Fruit fly (Drosophila melanogaster) whole organism, embryonic: Measurements from ENCODE around the gene CG16736.

ENCODE experiments used
- Adf1 ChIP-seq: fragments of 200-800 bp; sonication (Bioruptor generic); IDR thresholded peaks from 2 replicates; pipeline ENCODE4 v1.3.6; 2022; ENCODE audit warnings: missing biosample characterization, missing genetic modification characterization
- B-H2 ChIP-seq: fragments of 200-800 bp; sonication (Bioruptor generic); optimal IDR thresholded peaks from 2 replicates; lab custom pipeline; 2018; ENCODE audit warnings: missing biosample characterization, mild to moderate bottlenecking, missing genetic modification characterization
- BtbVII ChIP-seq: fragments of 200-800 bp; sonication (Bioruptor generic); optimal IDR thresholded peaks from 3 replicates; lab custom pipeline; 2017; ENCODE audit warnings: missing biosample characterization, mild to moderate bottlenecking, missing genetic modification characterization
- CG10565 ChIP-seq: fragments of 200-800 bp; sonication (Bioruptor generic); optimal IDR thresholded peaks from 3 replicates; lab custom pipeline; 2016; ENCODE audit warnings: missing biosample characterization, mild to moderate bottlenecking, missing genetic modification characterization
- CG10979 ChIP-seq: fragments of 200-800 bp; sonication (Bioruptor generic); optimal IDR thresholded peaks from 2 replicates; lab custom pipeline; 2018; ENCODE audit warnings: missing biosample characterization, mild to moderate bottlenecking, missing genetic modification characterization, moderate library complexity
- CG12071 ChIP-seq: fragments of 200-800 bp; sonication (Bioruptor generic); optimal IDR thresholded peaks from 3 replicates; lab custom pipeline; 2018; ENCODE audit warnings: missing biosample characterization, mild to moderate bottlenecking, missing genetic modification characterization
- CG12104 ChIP-seq: fragments of 200-800 bp; sonication (Bioruptor generic); optimal IDR thresholded peaks from 3 replicates; lab custom pipeline; 2016; ENCODE audit warnings: missing biosample characterization, missing genetic modification characterization
- CG12219 ChIP-seq: fragments of 200-800 bp; sonication (Bioruptor generic); optimal IDR thresholded peaks from 3 replicates; lab custom pipeline; 2018; ENCODE audit warnings: missing biosample characterization, mild to moderate bottlenecking, missing genetic modification characterization
- CG14014 ChIP-seq: fragments of 200-800 bp; sonication (Bioruptor generic); IDR thresholded peaks from 2 replicates; pipeline ENCODE4 v1.3.6; 2022; ENCODE audit warnings: missing biosample characterization, missing genetic modification characterization
- CG14667 ChIP-seq: fragments of 200-800 bp; sonication (Bioruptor generic); IDR thresholded peaks from 2 replicates; pipeline ENCODE4 v1.3.6; 2022; ENCODE audit warnings: missing biosample characterization, missing genetic modification characterization
- CG15601 ChIP-seq: fragments of 200-800 bp; sonication (Bioruptor generic); optimal IDR thresholded peaks from 3 replicates; lab custom pipeline; 2019; ENCODE audit warnings: missing biosample characterization, mild to moderate bottlenecking, missing genetic modification characterization, moderate library complexity
- CG2202 ChIP-seq: fragments of 200-800 bp; sonication (Bioruptor generic); optimal IDR thresholded peaks from 2 replicates; lab custom pipeline; 2018; ENCODE audit warnings: missing biosample characterization, mild to moderate bottlenecking, missing genetic modification characterization
- CG3065 ChIP-seq: fragments of 200-800 bp; sonication (Bioruptor generic); optimal IDR thresholded peaks from 2 replicates; lab custom pipeline; 2016; ENCODE audit warnings: missing biosample characterization, missing genetic modification characterization
- CG4854 ChIP-seq: fragments of 200-800 bp; sonication (Bioruptor generic); optimal IDR thresholded peaks from 2 replicates; lab custom pipeline; 2016; ENCODE audit warnings: missing biosample characterization, missing genetic modification characterization, inconsistent platforms
- CG6683 ChIP-seq: fragments of 200-800 bp; sonication (Bioruptor generic); optimal IDR thresholded peaks from 2 replicates; lab custom pipeline; 2017; ENCODE audit warnings: missing biosample characterization, mild to moderate bottlenecking, missing genetic modification characterization, missing genetic modification reagents
- CG8290 ChIP-seq, 3 experiments: fragments of 200-800 bp; sonication (Bioruptor generic); optimal IDR thresholded peaks; 2 replicates each; lab custom pipeline; 2016 to 2019; ENCODE audit warnings: missing biosample characterization in 3 of 3, missing genetic modification characterization in 3 of 3, mild to moderate bottlenecking in 2 of 3, moderate library complexity in 1 of 3
- CG8944 ChIP-seq: fragments of 200-800 bp; sonication (Bioruptor generic); optimal IDR thresholded peaks from 3 replicates; lab custom pipeline; 2016; ENCODE audit warnings: missing biosample characterization, missing genetic modification characterization
- CG9609 ChIP-seq: fragments of 200-800 bp; sonication (Bioruptor generic); optimal IDR thresholded peaks from 3 replicates; lab custom pipeline; 2016; ENCODE audit warnings: missing biosample characterization, missing genetic modification characterization
- CkIIα-i1 ChIP-seq: fragments of 200-800 bp; sonication (Bioruptor generic); IDR thresholded peaks from 2 replicates; pipeline ENCODE4 v1.3.6; 2022; ENCODE audit warnings: missing biosample characterization, missing genetic modification characterization
- Dbx ChIP-seq: fragments of 200-800 bp; sonication (Bioruptor generic); IDR thresholded peaks from 3 replicates; pipeline ENCODE4 v1.3.6; 2022; ENCODE audit warnings: missing biosample characterization, missing genetic modification characterization
- Deaf1 ChIP-seq: fragments of 200-800 bp; optimal IDR thresholded peaks from 3 replicates; lab custom pipeline; 2019; ENCODE audit warnings: missing biosample characterization, mild to moderate bottlenecking, missing genetic modification characterization, moderate library complexity
- Dek ChIP-seq: fragments of 200-800 bp; sonication (Bioruptor generic); optimal IDR thresholded peaks from 3 replicates; lab custom pipeline; 2019; ENCODE audit warnings: missing biosample characterization, mild to moderate bottlenecking, missing genetic modification characterization, moderate library complexity
- E2f1 ChIP-seq: fragments of 200-800 bp; sonication (Bioruptor generic); IDR thresholded peaks from 2 replicates; pipeline ENCODE4 v1.3.6; 2022; ENCODE audit warnings: missing biosample characterization, missing genetic modification characterization
- HLHmδ ChIP-seq: fragments of 200-800 bp; sonication (Bioruptor generic); optimal IDR thresholded peaks from 2 replicates; lab custom pipeline; 2018; ENCODE audit warnings: missing biosample characterization, mild to moderate bottlenecking, missing genetic modification characterization, moderate library complexity
- Hand ChIP-seq: fragments of 200-800 bp; sonication (Bioruptor generic); optimal IDR thresholded peaks from 2 replicates; lab custom pipeline; 2017; ENCODE audit warnings: mild to moderate bottlenecking, missing biosample characterization, missing genetic modification reagents, missing genetic modification characterization
- Hr3 ChIP-seq: fragments of 200-800 bp; sonication (Bioruptor generic); optimal IDR thresholded peaks from 3 replicates; lab custom pipeline; 2016; ENCODE audit warnings: missing biosample characterization, missing genetic modification characterization
- Meics ChIP-seq: fragments of 200-800 bp; sonication (Bioruptor generic); optimal IDR thresholded peaks from 2 replicates; lab custom pipeline; 2017; ENCODE audit warnings: missing biosample characterization, mild to moderate bottlenecking, missing genetic modification characterization
- Six4 ChIP-seq: fragments of 200-800 bp; sonication (Bioruptor generic); optimal IDR thresholded peaks from 2 replicates; lab custom pipeline; 2016; ENCODE audit warnings: missing biosample characterization, missing genetic modification characterization
- abd-A ChIP-seq: fragments of 200-800 bp; sonication (Bioruptor generic); optimal IDR thresholded peaks from 3 replicates; lab custom pipeline; 2019; ENCODE audit warnings: missing biosample characterization, mild to moderate bottlenecking, missing genetic modification characterization, moderate library complexity
- dan ChIP-seq: fragments of 200-800 bp; sonication (Bioruptor generic); IDR thresholded peaks from 2 replicates; pipeline ENCODE4 v1.3.6; 2022; ENCODE audit warnings: missing biosample characterization, missing genetic modification characterization
- dpn ChIP-seq, 2 experiments: fragments of 200-800 bp; sonication (Bioruptor generic); optimal IDR thresholded peaks; 3 replicates each; lab custom pipeline; 2016; ENCODE audit warnings: missing biosample characterization in 2 of 2, missing genetic modification characterization in 2 of 2
- ewg ChIP-seq: fragments of 200-800 bp; sonication (Bioruptor generic); optimal IDR thresholded peaks from 3 replicates; lab custom pipeline; 2017; ENCODE audit warnings: mild to moderate bottlenecking, missing biosample characterization, missing genetic modification reagents, missing genetic modification characterization
- gro ChIP-seq: fragments of 200-800 bp; sonication (Bioruptor generic); optimal IDR thresholded peaks from 2 replicates; lab custom pipeline; 2016; ENCODE audit warnings: missing biosample characterization, missing genetic modification characterization
- hb ChIP-seq: fragments of 200-800 bp; sonication (Bioruptor generic); IDR thresholded peaks from 3 replicates; pipeline ENCODE4 v1.3.6; 2022; ENCODE audit warnings: missing biosample characterization, missing genetic modification characterization; ENCODE audit not compliant: partially characterized antibody
- kah ChIP-seq: fragments of 200-800 bp; sonication (Bioruptor generic); optimal IDR thresholded peaks from 2 replicates; lab custom pipeline; 2018; ENCODE audit warnings: missing biosample characterization, mild to moderate bottlenecking, missing genetic modification characterization
- kni ChIP-seq: fragments of 200-800 bp; sonication (Bioruptor generic); optimal IDR thresholded peaks from 3 replicates; lab custom pipeline; 2017; ENCODE audit warnings: mild to moderate bottlenecking, missing biosample characterization, missing genetic modification reagents, missing genetic modification characterization
- lbe ChIP-seq: fragments of 200-800 bp; sonication (Bioruptor generic); optimal IDR thresholded peaks from 2 replicates; lab custom pipeline; 2016; ENCODE audit warnings: missing biosample characterization, mild to moderate bottlenecking, missing genetic modification characterization
- lov ChIP-seq, 2 experiments: fragments of 200-800 bp in 1 of 2; fragments of >200 bp in 1 of 2; sonication (Bioruptor generic) in 1 of 2; IDR thresholded peaks in 1 of 2; optimal IDR thresholded peaks in 1 of 2; 2 replicates in 1 of 2; 3 replicates in 1 of 2; pipeline versions ENCODE4 v1.3.6 to Lab custom; 2017 to 2022; ENCODE audit warnings: missing biosample characterization in 1 of 2, missing genetic modification characterization in 1 of 2
- mld ChIP-seq: fragments of 200-800 bp; sonication (Bioruptor generic); IDR thresholded peaks from 3 replicates; pipeline ENCODE4 v1.3.6; 2022; ENCODE audit warnings: missing biosample characterization, missing genetic modification characterization; ENCODE audit not compliant: partially characterized antibody
- nom ChIP-seq: fragments of 200-800 bp; sonication (Bioruptor generic); optimal IDR thresholded peaks from 2 replicates; lab custom pipeline; 2017; ENCODE audit warnings: missing biosample characterization, missing genetic modification characterization, mild to moderate bottlenecking, moderate library complexity, missing genetic modification reagents
- pho ChIP-seq: fragments of 200-800 bp; sonication (Bioruptor generic); optimal IDR thresholded peaks from 2 replicates; lab custom pipeline; 2016; ENCODE audit warnings: missing biosample characterization, missing genetic modification characterization
- pnt ChIP-seq: fragments of 200-800 bp; sonication (Bioruptor generic); optimal IDR thresholded peaks from 3 replicates; lab custom pipeline; 2016; ENCODE audit warnings: missing biosample characterization, missing genetic modification characterization
- pzg ChIP-seq: fragments of 200-800 bp; sonication (Bioruptor generic); optimal IDR thresholded peaks from 3 replicates; lab custom pipeline; 2018; ENCODE audit warnings: missing biosample characterization, mild to moderate bottlenecking, missing genetic modification characterization, moderate library complexity
- run ChIP-seq: fragments of 200-800 bp; sonication (Bioruptor generic); optimal IDR thresholded peaks from 3 replicates; lab custom pipeline; 2018; ENCODE audit warnings: missing biosample characterization, mild to moderate bottlenecking, missing genetic modification characterization
- ssp ChIP-seq: fragments of 200-800 bp; sonication (Bioruptor generic); IDR thresholded peaks from 2 replicates; pipeline ENCODE4 v1.3.6; 2022; ENCODE audit warnings: missing biosample characterization, missing genetic modification characterization
- stwl ChIP-seq: fragments of 200-800 bp; sonication (Bioruptor generic); optimal IDR thresholded peaks from 3 replicates; lab custom pipeline; 2018; ENCODE audit warnings: missing biosample characterization, mild to moderate bottlenecking, missing genetic modification characterization, moderate library complexity
- tio ChIP-seq: fragments of 200-800 bp; sonication (Bioruptor generic); optimal IDR thresholded peaks from 2 replicates; lab custom pipeline; 2017; ENCODE audit warnings: missing biosample characterization, missing genetic modification characterization, inconsistent platforms
- trem ChIP-seq: fragments of 200-800 bp; optimal IDR thresholded peaks from 3 replicates; lab custom pipeline; 2019; ENCODE audit warnings: missing biosample characterization, mild to moderate bottlenecking, missing genetic modification characterization, moderate library complexity
- vvl ChIP-seq: fragments of 200-800 bp; sonication (Bioruptor generic); IDR thresholded peaks from 2 replicates; pipeline ENCODE4 v1.3.6; 2022; ENCODE audit warnings: missing biosample characterization, missing genetic modification characterization
- yki ChIP-seq: fragments of >200 bp; optimal IDR thresholded peaks from 3 replicates; lab custom pipeline; 2018

The CG16736 gene

dm6 chr3R:9236883-9237267 lies 20.6 kb downstream of the CG16736 start:
- TF ChIP-seq CG12104 (GFP tag; lab: Kevin White, UChicago) (no peak), HLHmδ (GFP tag; lab: Kevin White, UChicago) (peak; percentile 23), CG12071 (GFP tag; lab: Kevin White, UChicago) (peak; percentile 4), CG10979 (tag; lab: Kevin White, UChicago) (no peak), CG15601 (tag; lab: Kevin White, UChicago) (no peak), trem (tag; lab: Kevin White, UChicago) (peak; percentile 31), mld (no peak), BtbVII (GFP tag; lab: Kevin White, UChicago) (peak; percentile 54), hb (GFP tag; lab: Robert Waterston, UW) (no peak), CG12219 (GFP tag; lab: Kevin White, UChicago) (no peak), Six4 (GFP tag; lab: Kevin White, UChicago) (no peak), Deaf1 (peak; percentile 24), nom (no peak), CkIIα-i1 (no peak), kah (GFP tag; lab: Kevin White, UChicago) (peak; percentile 12), Hr3 (GFP tag; lab: Kevin White, UChicago) (no peak), kni (peak; percentile 1), B-H2 (GFP tag; lab: Kevin White, UChicago) (peak; percentile 47), pzg (GFP tag; lab: Kevin White, UChicago) (no peak), E2f1 (GFP tag; lab: Robert Waterston, UW) (no peak), dpn (GFP tag; optimal IDR thresholded peaks at IDR 0.05; lab: Kevin White, UChicago) (no peak), CG14667 (GFP tag; lab: Robert Waterston, UW) (no peak), CG9609 (no peak), ssp (GFP tag; lab: Robert Waterston, UW) (no peak), lbe (GFP tag; lab: Kevin White, UChicago) (peak; percentile 37), CG2202 (no peak), pnt (GFP tag; lab: Kevin White, UChicago) (no peak), CG8290 (GFP tag; optimal IDR thresholded peaks at IDR 0.05; lab: Kevin White, UChicago) (no peak), CG8290 (tag; optimal IDR thresholded peaks at IDR 0.05; lab: Kevin White, UChicago) (peak in 1 of 2 experiments; percentile 11), tio (GFP tag; lab: Kevin White, UChicago) (no peak), Adf1 (GFP tag; lab: Robert Waterston, UW) (no peak; the same call in 1 of the 2 replicates), yki (lab: Kevin White, UChicago) (peak; percentile 88), run (tag; lab: Kevin White, UChicago) (no peak), CG3065 (GFP tag; lab: Kevin White, UChicago) (peak; percentile 8), CG4854 (GFP tag; lab: Kevin White, UChicago) (no peak), gro (peak; percentile 9), Dek (tag; lab: Kevin White, UChicago) (no peak), pho (GFP tag; lab: Kevin White, UChicago) (no peak), Dbx (peak; percentile 37; the same call in 1 of the 3 replicates), CG14014 (GFP tag; lab: Robert Waterston, UW) (peak; percentile 31; the same call in 1 of the 2 replicates), lov (optimal IDR thresholded peaks at IDR 0.05; lab: Kevin White, UChicago) (no peak), lov (GFP tag; IDR thresholded peaks at IDR 0.05; lab: Robert Waterston, UW) (0 out of 3 replicates have a peak, but pooled peaks have one; percentile 27), Hand (GFP tag; lab: Kevin White, UChicago) (peak; percentile 33), ewg (GFP tag; lab: Kevin White, UChicago) (peak; percentile 97), stwl (tag; lab: Kevin White, UChicago) (peak; percentile 7), dan (GFP tag; lab: Robert Waterston, UW) (no peak), CG10565 (GFP tag; lab: Kevin White, UChicago) (no peak), abd-A (peak; percentile 44), vvl (peak; percentile 45; the same call in 1 of the 2 replicates), CG8944 (GFP tag; lab: Kevin White, UChicago) (no peak), CG6683 (GFP tag; lab: Kevin White, UChicago) (no peak), Meics (GFP tag; lab: Kevin White, UChicago) (no peak)
